Worm (Caenorhabditis elegans) whole organism, L4/young adult: ENCODE results near the gene srj-1.

Experiments used
- W03F9.2 ChIP-seq: fragments of 150-350 bp; optimal IDR thresholded peaks from 2 replicates; lab custom pipeline; 2014; ENCODE audit warnings: missing biosample characterization, missing genetic modification characterization
- dao-5 ChIP-seq: sonication (generic microtip); optimal IDR thresholded peaks from 2 replicates; lab custom pipeline; 2016; ENCODE audit warnings: missing genotype, missing genetic modification characterization, moderate library complexity, missing compliant biosample characterization
- him-1 ChIP-seq: sonication (generic microtip); optimal IDR thresholded peaks from 2 replicates; lab custom pipeline; 2016; ENCODE audit warnings: missing genotype, missing genetic modification reagents, missing genetic modification characterization, missing compliant biosample characterization

DNA sequence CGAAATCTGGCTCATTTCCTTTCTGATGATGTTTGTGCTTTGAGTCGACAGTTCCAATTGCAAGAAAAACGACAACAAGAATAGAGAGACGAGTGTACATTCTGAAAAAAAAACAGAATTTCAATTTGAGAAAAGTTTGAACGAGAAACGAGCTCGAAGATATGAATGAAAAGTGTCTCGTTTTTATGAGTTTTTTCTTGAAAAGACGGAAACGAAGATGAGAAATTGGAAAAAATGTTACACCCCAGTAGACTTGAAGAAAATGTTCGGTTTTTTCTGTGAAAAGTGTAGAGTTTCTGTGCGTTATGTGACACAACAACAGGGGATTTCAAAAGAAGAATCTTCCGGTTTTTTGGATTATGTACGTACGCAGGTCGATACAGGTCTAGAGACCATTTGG lies 42.2 kb downstream of the srj-1 start, which contains the start of gene srlf-31:
- TF ChIP-seq dao-5 (tag; lab: Kevin White, UChicago) (no peak), him-1 (no peak), W03F9.2 (tag; lab: Kevin White, UChicago) (no peak)
